Worm (Caenorhabditis elegans) whole organism, mixed stage, embryonic: ENCODE measurements around the gene scc-3.

ENCODE experiments used
- blmp-1 ChIP-seq: fragments of 150-350 bp; optimal IDR thresholded peaks from 2 replicates; lab custom pipeline; 2014; ENCODE audit warnings: missing biosample characterization, missing genetic modification characterization
- ces-1 ChIP-seq: fragments of 150-350 bp; optimal IDR thresholded peaks from 2 replicates; lab custom pipeline; 2014; ENCODE audit warnings: missing biosample characterization, missing genetic modification reagents, missing genetic modification characterization
- unc-39 ChIP-seq: fragments of 150-350 bp; optimal IDR thresholded peaks from 2 replicates; lab custom pipeline; 2014; ENCODE audit warnings: missing biosample characterization, missing genetic modification characterization
- unc-62 ChIP-seq: fragments of 150-350 bp; optimal IDR thresholded peaks from 2 replicates; lab custom pipeline; 2014; ENCODE audit warnings: missing biosample characterization, missing genetic modification reagents, missing genetic modification characterization

ce11 chrV:12809876-12810275, 46.1 kb downstream of the scc-3 start, which contains the start of gene ZC443.1:
- TF ChIP-seq blmp-1 (tag; lab: Kevin White, UChicago) = no peak
- no peak for TF ChIP-seq ces-1 (GFP tag; lab: Kevin White, UChicago)
- no peak for TF ChIP-seq unc-62
- TF ChIP-seq unc-39 (tag; lab: Kevin White, UChicago) = no peak
